Worm (Caenorhabditis elegans): ENCODE data around the gene trh-1.

DNA sequence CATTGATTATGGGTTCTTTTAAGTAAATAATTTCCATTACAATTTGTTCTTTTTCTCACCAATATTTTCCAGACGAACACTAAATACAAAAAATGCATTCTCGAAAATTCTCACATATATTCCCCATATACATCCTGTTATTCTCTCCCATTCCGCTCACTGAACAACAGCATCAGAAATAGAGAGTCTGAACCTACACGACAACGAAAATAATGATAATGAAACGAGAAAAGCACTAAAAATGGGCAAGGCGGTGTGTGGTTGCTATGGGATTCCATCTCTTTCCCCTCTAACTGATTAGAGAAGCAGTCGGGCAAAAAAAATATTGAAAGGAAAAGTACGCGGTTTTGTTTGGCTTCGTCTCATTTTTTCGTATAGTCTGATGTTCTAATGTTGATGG, 14.7 kb downstream of the trh-1 start, which contains the start of gene C30H6.12:
- TF ChIP-seq W03F9.2 (tag; optimal IDR thresholded peaks at IDR 0.05) (no peak), him-1 (tag; optimal IDR thresholded peaks at IDR 0.05) (no peak), dao-5 (tag; optimal IDR thresholded peaks at IDR 0.05) (no peak)
